Worm (Caenorhabditis elegans) whole organism, mixed stage, embryonic: Measurements from ENCODE around the gene ubxn-6.

Experiments used
- lin-13 ChIP-seq: fragments of 150-350 bp; optimal IDR thresholded peaks from 2 replicates; lab custom pipeline; 2014; ENCODE audit warnings: missing biosample characterization, missing genetic modification characterization
- lsy-2 ChIP-seq: fragments of 150-350 bp; optimal IDR thresholded peaks from 2 replicates; lab custom pipeline; 2014; ENCODE audit warnings: missing biosample characterization, missing genetic modification characterization

DNA sequence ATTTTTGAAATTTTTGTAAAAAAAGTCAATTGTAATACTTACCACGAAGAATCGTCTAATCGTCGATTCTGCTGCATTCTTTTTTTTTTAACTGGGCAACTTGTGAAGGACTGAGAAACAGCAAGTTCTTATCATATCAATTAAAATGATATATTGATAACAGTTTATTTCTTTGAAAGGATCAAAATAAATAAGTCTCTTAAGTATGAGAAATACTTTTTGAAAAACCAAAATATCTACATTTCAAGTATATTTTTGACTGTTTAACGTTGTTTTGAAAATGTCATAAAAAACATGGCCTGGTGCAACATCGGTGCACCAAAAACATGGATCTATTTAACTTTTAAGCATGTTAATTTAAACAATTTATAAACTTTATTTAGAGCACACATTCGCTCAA, 46.9 kb upstream of the ubxn-6 start, which contains the start of gene Y17G9A.2:
- TF ChIP-seq lin-13 (tag; lab: Kevin White, UChicago) (no peak), lsy-2 (tag; lab: Kevin White, UChicago) (no peak)
